Fruit fly (Drosophila melanogaster) whole organism, pupa: ENCODE measurements around the gene sala.

Experiments
- CG10348 ChIP-seq: fragments of 200-800 bp; sonication (Bioruptor generic); IDR thresholded peaks from 2 replicates; pipeline ENCODE4 v1.3.6; 2022; ENCODE audit warnings: missing biosample characterization, missing genetic modification characterization
- CG12605 ChIP-seq: fragments of 200-800 bp; sonication (Bioruptor generic); IDR thresholded peaks from 2 replicates; pipeline ENCODE4 v1.3.6; 2022; ENCODE audit warnings: missing biosample characterization, missing genetic modification characterization
- CG13204 ChIP-seq: fragments of 200-800 bp; sonication (Bioruptor generic); optimal IDR thresholded peaks from 2 replicates; lab custom pipeline; 2018; ENCODE audit warnings: missing biosample characterization, mild to moderate bottlenecking, missing genetic modification characterization, moderate library complexity
- CG14655 ChIP-seq: fragments of 200-800 bp; sonication (Bioruptor generic); optimal IDR thresholded peaks from 3 replicates; lab custom pipeline; 2017; ENCODE audit warnings: mild to moderate bottlenecking, missing biosample characterization, missing genetic modification reagents, missing genetic modification characterization
- CG15710 ChIP-seq: fragments of 200-800 bp; sonication (Bioruptor generic); optimal IDR thresholded peaks from 2 replicates; lab custom pipeline; 2018; ENCODE audit warnings: missing biosample characterization, mild to moderate bottlenecking, missing genetic modification characterization, moderate library complexity
- CG17806 ChIP-seq: fragments of 200-800 bp; sonication (Bioruptor generic); optimal IDR thresholded peaks from 2 replicates; lab custom pipeline; 2018; ENCODE audit warnings: missing biosample characterization, mild to moderate bottlenecking, missing genetic modification characterization, moderate library complexity
- CG32121 ChIP-seq: fragments of 200-800 bp; sonication (Bioruptor generic); IDR thresholded peaks from 2 replicates; pipeline ENCODE4 v1.3.6; 2022; ENCODE audit warnings: missing biosample characterization, missing genetic modification characterization
- CG34367 ChIP-seq: fragments of 200-800 bp; sonication (Bioruptor generic); optimal IDR thresholded peaks from 2 replicates; lab custom pipeline; 2018; ENCODE audit warnings: missing biosample characterization, mild to moderate bottlenecking, missing genetic modification characterization
- CG4496 ChIP-seq: fragments of 200-800 bp; sonication (Bioruptor generic); IDR thresholded peaks from 3 replicates; pipeline ENCODE4 v1.3.6; 2022; ENCODE audit warnings: missing biosample characterization, missing genetic modification characterization
- CG8159 ChIP-seq: fragments of 200-800 bp; sonication (Bioruptor generic); optimal IDR thresholded peaks from 3 replicates; lab custom pipeline; 2018; ENCODE audit warnings: missing biosample characterization, mild to moderate bottlenecking, missing genetic modification characterization, moderate library complexity
- CG8301 ChIP-seq: fragments of 200-800 bp; sonication (Bioruptor generic); optimal IDR thresholded peaks from 2 replicates; lab custom pipeline; 2018; ENCODE audit warnings: missing biosample characterization, mild to moderate bottlenecking, missing genetic modification characterization
- CG9948 ChIP-seq: fragments of 200-800 bp; sonication (Bioruptor generic); optimal IDR thresholded peaks from 2 replicates; lab custom pipeline; 2018; ENCODE audit warnings: missing biosample characterization, mild to moderate bottlenecking, missing genetic modification characterization, moderate library complexity
- D1 ChIP-seq: fragments of 200-800 bp; sonication (Bioruptor generic); optimal IDR thresholded peaks from 2 replicates; lab custom pipeline; 2018; ENCODE audit warnings: missing biosample characterization, mild to moderate bottlenecking, missing genetic modification characterization, moderate library complexity
- EcR ChIP-seq: fragments of 200-800 bp; sonication (Bioruptor generic); optimal IDR thresholded peaks from 3 replicates; lab custom pipeline; 2019; ENCODE audit warnings: missing biosample characterization, missing genetic modification characterization, mild to moderate bottlenecking, moderate library complexity, missing genetic modification reagents
- Ets98B ChIP-seq: fragments of 200-800 bp; sonication (Bioruptor generic); IDR thresholded peaks from 2 replicates; pipeline ENCODE4 v1.3.6; 2022; ENCODE audit warnings: missing biosample characterization, missing genetic modification characterization
- Pif1A ChIP-seq: fragments of 200-800 bp; sonication (Bioruptor generic); optimal IDR thresholded peaks from 3 replicates; lab custom pipeline; 2016; ENCODE audit warnings: missing biosample characterization, missing genetic modification characterization
- Pif1B ChIP-seq: fragments of 200-800 bp; sonication (Bioruptor generic); optimal IDR thresholded peaks from 3 replicates; lab custom pipeline; 2016; ENCODE audit warnings: missing biosample characterization, missing genetic modification characterization
- Snoo ChIP-seq: fragments of 200-800 bp; sonication (Bioruptor generic); optimal IDR thresholded peaks from 3 replicates; lab custom pipeline; 2017; ENCODE audit warnings: missing biosample characterization, mild to moderate bottlenecking, missing genetic modification characterization, inconsistent platforms
- fd96Ca ChIP-seq: fragments of 200-800 bp; sonication (Bioruptor generic); IDR thresholded peaks from 3 replicates; pipeline ENCODE4 v1.3.6; 2022; ENCODE audit warnings: missing biosample characterization, missing genetic modification characterization
- gl ChIP-seq: fragments of 200-800 bp; sonication (Bioruptor generic); optimal IDR thresholded peaks from 2 replicates; lab custom pipeline; 2018; ENCODE audit warnings: missing biosample characterization, mild to moderate bottlenecking, missing genetic modification characterization
- rn ChIP-seq: fragments of 200-800 bp; sonication (Bioruptor generic); IDR thresholded peaks from 2 replicates; pipeline ENCODE4 v1.3.6; 2022; ENCODE audit warnings: missing biosample characterization, missing genetic modification characterization

The sala gene

dm6 chr2L:11456667-11457222, 27.8 kb upstream of the sala start:
- TF ChIP-seq Pif1B (GFP tag; lab: Kevin White, UChicago) (no peak), gl (tag; lab: Kevin White, UChicago) (no peak), CG14655 (GFP tag; lab: Kevin White, UChicago) (no peak), Ets98B (GFP tag; lab: Robert Waterston, UW) (no peak), CG8159 (tag; lab: Kevin White, UChicago) (no peak), D1 (tag; lab: Kevin White, UChicago) (no peak), CG10348 (no peak), rn (GFP tag; lab: Robert Waterston, UW) (no peak), Snoo (no peak), CG15710 (tag; lab: Kevin White, UChicago) (no peak), CG12605 (GFP tag; lab: Robert Waterston, UW) (no peak), CG9948 (tag; lab: Kevin White, UChicago) (no peak), CG34367 (tag; lab: Kevin White, UChicago) (no peak), CG17806 (no peak), CG4496 (GFP tag; lab: Robert Waterston, UW) (no peak), CG8301 (no peak), EcR (GFP tag; lab: Kevin White, UChicago) (no peak)

- no peak for TF ChIP-seq Pif1A (GFP tag; lab: Kevin White, UChicago)
- TF ChIP-seq, all 21 proteins: peak for 0
These were observed 16.4 kb upstream of the sala start for dm6 chr2L:11468082-11468481.

dm6 chr2L:11469973-11470372, 14.5 kb upstream of the sala start:
- TF ChIP-seq CG14655 (GFP tag; lab: Kevin White, UChicago): peak; percentile 38
- no peak for TF ChIP-seq CG9948 (tag; lab: Kevin White, UChicago)

dm6 chr2L:11471979-11472514, 12.5 kb upstream of the sala start:
- TF ChIP-seq CG32121 (no peak), CG15710 (tag; lab: Kevin White, UChicago) (no peak), CG10348 (no peak), CG34367 (tag; lab: Kevin White, UChicago) (no peak)

dm6 chr2L:11474960-11475359, 9.5 kb upstream of the sala start:
- no peak for TF ChIP-seq fd96Ca (GFP tag; lab: Robert Waterston, UW)
- TF ChIP-seq Snoo: no peak
- no peak for TF ChIP-seq CG10348
- no peak for TF ChIP-seq EcR (GFP tag; lab: Kevin White, UChicago)
- TF ChIP-seq CG13204 (GFP tag; lab: Kevin White, UChicago): no peak
- TF ChIP-seq D1 (tag; lab: Kevin White, UChicago): no peak
- TF ChIP-seq CG15710 (tag; lab: Kevin White, UChicago): no peak
- TF ChIP-seq CG12605 (GFP tag; lab: Robert Waterston, UW): no peak

- TF ChIP-seq CG10348 (no peak), CG17806 (no peak), CG9948 (tag; lab: Kevin White, UChicago) (no peak)
These were observed 4.0 kb downstream of the sala start for dm6 chr2L:11488465-11489037.

- no peak for TF ChIP-seq CG15710 (tag; lab: Kevin White, UChicago)
- no peak for TF ChIP-seq CG9948 (tag; lab: Kevin White, UChicago)
- no peak for TF ChIP-seq CG34367 (tag; lab: Kevin White, UChicago)
- no peak for TF ChIP-seq CG17806
- TF ChIP-seq CG32121: no peak
- no peak for TF ChIP-seq D1 (tag; lab: Kevin White, UChicago)
- no peak for TF ChIP-seq CG14655 (GFP tag; lab: Kevin White, UChicago)
- no peak for TF ChIP-seq CG10348
- no peak for TF ChIP-seq CG4496 (GFP tag; lab: Robert Waterston, UW)
These were observed 9.4 kb downstream of the sala start for dm6 chr2L:11493933-11494332.

dm6 chr2L:11498839-11499238, 14.3 kb downstream of the sala start, which contains the start of gene Cog8:
Gene Cog8, minus strand, starts transcription at chr2L:11498948.
- TF ChIP-seq CG8159 (tag; lab: Kevin White, UChicago) (peak; percentile 0), EcR (GFP tag; lab: Kevin White, UChicago) (no peak)
